Fruit fly (Drosophila melanogaster) whole organism, wandering third instar larva: Measurements from ENCODE around the gene CG4278.

Experiments
- Abd-B ChIP-seq: fragments of >200 bp; optimal IDR thresholded peaks from 2 replicates; lab custom pipeline; 2017; ENCODE audit warnings: missing biosample characterization, missing genetic modification characterization
- CG32264 ChIP-seq: fragments of 200-800 bp; sonication (Bioruptor generic); optimal IDR thresholded peaks from 2 replicates; lab custom pipeline; 2016; ENCODE audit warnings: missing biosample characterization, missing genetic modification characterization
- CG9705 ChIP-seq: fragments of 200-800 bp; sonication (Bioruptor generic); optimal IDR thresholded peaks from 2 replicates; lab custom pipeline; 2018; ENCODE audit warnings: missing biosample characterization, mild to moderate bottlenecking, missing genetic modification characterization
- Dfd ChIP-seq: fragments of >200 bp; optimal IDR thresholded peaks from 2 replicates; lab custom pipeline; 2017; ENCODE audit warnings: missing biosample characterization, missing genetic modification characterization
- Dif ChIP-seq: fragments of 200-275, 200-300 bp; sonication (Bioruptor generic); optimal IDR thresholded peaks from 2 replicates; lab custom pipeline; 2018; ENCODE audit warnings: missing biosample characterization, missing genetic modification characterization; ENCODE audit not compliant: partially characterized antibody
- GATAd ChIP-seq: sonication (Bioruptor generic); optimal IDR thresholded peaks from 2 replicates; lab custom pipeline; 2016; ENCODE audit warnings: missing biosample characterization, missing genetic modification characterization
- HLH106 ChIP-seq: fragments of 200-800 bp; optimal IDR thresholded peaks from 3 replicates; lab custom pipeline; 2019; ENCODE audit warnings: missing biosample characterization, mild to moderate bottlenecking, missing genetic modification characterization, moderate library complexity
- Hnf4 ChIP-seq: fragments of 200-800 bp; sonication (Bioruptor generic); optimal IDR thresholded peaks from 2 replicates; lab custom pipeline; 2016; ENCODE audit warnings: missing biosample characterization, mild to moderate bottlenecking, missing genetic modification characterization
- Hr78 ChIP-seq: fragments of >200 bp; optimal IDR thresholded peaks from 2 replicates; lab custom pipeline; 2017; ENCODE audit warnings: missing biosample characterization, missing genetic modification characterization
- Hr83 ChIP-seq: fragments of 200-300 bp; sonication (Bioruptor generic); optimal IDR thresholded peaks from 2 replicates; lab custom pipeline; 2016; ENCODE audit warnings: missing biosample characterization, mild to moderate bottlenecking, missing genetic modification characterization, moderate library complexity; ENCODE audit not compliant: poor library complexity, severe bottlenecking
- Jra ChIP-seq: sonication (Bioruptor generic); optimal IDR thresholded peaks from 2 replicates; lab custom pipeline; 2016; ENCODE audit warnings: missing biosample characterization, missing genetic modification characterization
- N ChIP-seq: fragments of >200 bp; optimal IDR thresholded peaks from 2 replicates; lab custom pipeline; 2018; ENCODE audit warnings: missing biosample characterization, missing external identifiers, missing genetic modification characterization
- OdsH ChIP-seq: fragments of 200-800 bp; sonication (Bioruptor generic); optimal IDR thresholded peaks from 2 replicates; lab custom pipeline; 2016; ENCODE audit warnings: missing biosample characterization, mild to moderate bottlenecking, missing genetic modification characterization
- Rel ChIP-seq, 2 experiments: fragments of 200-800 bp; sonication (Bioruptor generic) in 1 of 2; optimal IDR thresholded peaks; 2 replicates in 1 of 2; 3 replicates in 1 of 2; lab custom pipeline; 2016 to 2019; ENCODE audit warnings: mild to moderate bottlenecking in 2 of 2, missing biosample characterization in 2 of 2, missing genetic modification characterization in 2 of 2, moderate library complexity in 1 of 2
- Sp1 ChIP-seq: fragments of 200-800 bp; sonication (Bioruptor generic); optimal IDR thresholded peaks from 3 replicates; lab custom pipeline; 2019; ENCODE audit warnings: missing biosample characterization, mild to moderate bottlenecking, missing genetic modification characterization, moderate library complexity
- Vsx2 ChIP-seq: fragments of 200-300, 225-300 bp; sonication (Bioruptor generic); optimal IDR thresholded peaks from 2 replicates; lab custom pipeline; 2018; ENCODE audit warnings: missing biosample characterization, missing genetic modification characterization; ENCODE audit not compliant: partially characterized antibody
- br ChIP-seq: fragments of 200-800 bp; sonication (Bioruptor generic); optimal IDR thresholded peaks from 2 replicates; lab custom pipeline; 2016; ENCODE audit warnings: missing biosample characterization, missing genetic modification characterization
- brk ChIP-seq: fragments of 200-800 bp; sonication (Bioruptor generic); optimal IDR thresholded peaks from 2 replicates; lab custom pipeline; 2016; ENCODE audit warnings: missing biosample characterization, mild to moderate bottlenecking, missing genetic modification characterization
- dl ChIP-seq, 2 experiments: fragments of 175-275, 200-275 bp in 1 of 2; fragments of 200-275 bp in 1 of 2; sonication (Bioruptor generic); optimal IDR thresholded peaks; lab custom pipeline; 2018; ENCODE audit warnings: mild to moderate bottlenecking in 2 of 2, missing biosample characterization in 2 of 2, missing genetic modification characterization in 2 of 2, moderate library complexity in 2 of 2; ENCODE audit not compliant: partially characterized antibody in 2 of 2, insufficient read depth in 1 of 2
- dmrt93B ChIP-seq: fragments of 200-800 bp; sonication (Bioruptor generic); optimal IDR thresholded peaks from 2 replicates; lab custom pipeline; 2018; ENCODE audit warnings: missing biosample characterization, mild to moderate bottlenecking, missing genetic modification characterization
- dsf ChIP-seq: sonication (Bioruptor generic); optimal IDR thresholded peaks from 2 replicates; lab custom pipeline; 2016; ENCODE audit warnings: missing biosample characterization, missing genetic modification characterization, borderline replicate concordance
- ey ChIP-seq: fragments of 200-800 bp; sonication (Bioruptor generic); optimal IDR thresholded peaks from 2 replicates; lab custom pipeline; 2016; ENCODE audit warnings: missing biosample characterization, missing genetic modification characterization
- foxo ChIP-seq, 2 experiments: fragments of 200-800 bp; sonication (Bioruptor generic); optimal IDR thresholded peaks; 2 replicates in 1 of 2; 3 replicates in 1 of 2; lab custom pipeline; 2016 to 2017; ENCODE audit warnings: missing biosample characterization in 2 of 2, missing genetic modification characterization in 2 of 2
- fru ChIP-seq: fragments of 200-800 bp; sonication (Bioruptor generic); optimal IDR thresholded peaks from 3 replicates; lab custom pipeline; 2016; ENCODE audit warnings: missing biosample characterization, mild to moderate bottlenecking, missing genetic modification characterization
- h ChIP-seq: fragments of 200-800 bp; sonication (Bioruptor generic); optimal IDR thresholded peaks from 3 replicates; lab custom pipeline; 2016; ENCODE audit warnings: missing biosample characterization, mild to moderate bottlenecking, missing genetic modification characterization
- jim ChIP-seq: fragments of 175-275, 200-325 bp; sonication (Bioruptor generic); optimal IDR thresholded peaks from 2 replicates; lab custom pipeline; 2016; ENCODE audit warnings: missing biosample characterization, mild to moderate bottlenecking, missing genetic modification characterization
- lola ChIP-seq: fragments of >200 bp; optimal IDR thresholded peaks from 2 replicates; lab custom pipeline; 2017; ENCODE audit warnings: missing biosample characterization, missing genetic modification characterization
- pan ChIP-seq: fragments of >200 bp; optimal IDR thresholded peaks from 2 replicates; lab custom pipeline; 2017
- psq ChIP-seq: fragments of 200-800 bp; sonication (Bioruptor generic); optimal IDR thresholded peaks from 3 replicates; lab custom pipeline; 2017; ENCODE audit warnings: missing biosample characterization, mild to moderate bottlenecking, missing genetic modification characterization, moderate library complexity
- rgr ChIP-seq: fragments of 200-800 bp; sonication (Bioruptor generic); optimal IDR thresholded peaks from 3 replicates; lab custom pipeline; 2016; ENCODE audit warnings: missing biosample characterization, mild to moderate bottlenecking, missing genetic modification characterization
- sage ChIP-seq: fragments of 200-800 bp; sonication (Bioruptor generic); optimal IDR thresholded peaks from 2 replicates; lab custom pipeline; 2016; ENCODE audit warnings: missing biosample characterization, mild to moderate bottlenecking, missing genetic modification characterization
- sv ChIP-seq: fragments of 200-800 bp; sonication (Bioruptor generic); optimal IDR thresholded peaks from 3 replicates; lab custom pipeline; 2016; ENCODE audit warnings: missing biosample characterization, missing genetic modification characterization
- tai ChIP-seq: sonication (Bioruptor generic); optimal IDR thresholded peaks from 2 replicates; lab custom pipeline; 2016; ENCODE audit warnings: missing biosample characterization, missing genetic modification characterization
- usp ChIP-seq: fragments of >200 bp; optimal IDR thresholded peaks from 2 replicates; lab custom pipeline; 2017; ENCODE audit warnings: missing biosample characterization, missing genetic modification characterization
- woc ChIP-seq: sonication (Bioruptor generic); optimal IDR thresholded peaks from 2 replicates; lab custom pipeline; 2016; ENCODE audit warnings: missing biosample characterization, mild to moderate bottlenecking, missing genetic modification characterization

CG4278 gene

dm6 chr2L:16288393-16288731 is 38.5 kb upstream of the CG4278 start:
- no peak for TF ChIP-seq rgr (GFP tag; lab: Kevin White, UChicago)

- TF ChIP-seq Abd-B (GFP tag; lab: Kevin White, UChicago) (no peak), dsf (no peak), N (GFP tag; lab: Kevin White, UChicago) (no peak), ey (no peak), GATAd (no peak), dmrt93B (GFP tag; lab: Kevin White, UChicago) (no peak), CG32264 (GFP tag; lab: Kevin White, UChicago) (no peak), Hr83 (GFP tag; lab: Kevin White, UChicago) (no peak), Dfd (GFP tag; lab: Kevin White, UChicago) (no peak), foxo (GFP tag; optimal IDR thresholded peaks at IDR 0.05; lab: Kevin White, UChicago) (no peak), pan (no peak), jim (no peak), HLH106 (no peak), sage (GFP tag; lab: Kevin White, UChicago) (no peak), lola (GFP tag; lab: Kevin White, UChicago) (no peak), Sp1 (no peak), usp (GFP tag; lab: Kevin White, UChicago) (no peak), Vsx2 (GFP tag; lab: Kevin White, UChicago) (no peak), woc (GFP tag; lab: Kevin White, UChicago) (no peak), Jra (no peak)
- TF ChIP-seq, all 38 proteins: peak for 0
Measured at dm6 chr2L:16290984-16291383, 35.9 kb upstream of the CG4278 start, which contains the start of gene CG17329. Gene CG17329, plus strand, starts transcription at chr2L:16291284.

- no peak for TF ChIP-seq ey
- TF ChIP-seq Hr78 (GFP tag; lab: Kevin White, UChicago) = no peak
- TF ChIP-seq foxo (GFP tag; optimal IDR thresholded peaks at IDR 0.05; lab: Kevin White, UChicago) = no peak
- TF ChIP-seq Vsx2 (GFP tag; lab: Kevin White, UChicago) = no peak
- no peak for TF ChIP-seq usp (GFP tag; lab: Kevin White, UChicago)
- TF ChIP-seq fru (GFP tag; lab: Kevin White, UChicago) = no peak
- no peak for TF ChIP-seq Sp1
- no peak for TF ChIP-seq br (GFP tag; lab: Kevin White, UChicago)
- TF ChIP-seq lola (GFP tag; lab: Kevin White, UChicago) = no peak
- TF ChIP-seq GATAd = no peak
Measured at dm6 chr2L:16292975-16293501, 33.8 kb upstream of the CG4278 start, which contains the start of gene CG13258. Gene CG13258, minus strand, starts transcription at chr2L:16293025.

dm6 chr2L:16293703-16294233 is 33.1 kb upstream of the CG4278 start, which contains the start of gene Cyp303a1:
Gene Cyp303a1, plus strand, starts transcription at chr2L:16294183.
- TF ChIP-seq Hr83 (GFP tag; lab: Kevin White, UChicago) (no peak), Abd-B (GFP tag; lab: Kevin White, UChicago) (no peak)

- TF ChIP-seq dsf (peak; percentile 31), Hnf4 (GFP tag; lab: Kevin White, UChicago) (peak; percentile 67), psq (GFP tag; lab: Kevin White, UChicago) (peak; percentile 59), fru (GFP tag; lab: Kevin White, UChicago) (no peak), Abd-B (GFP tag; lab: Kevin White, UChicago) (no peak), brk (GFP tag; lab: Kevin White, UChicago) (no peak), CG9705 (peak; percentile 69), tai (no peak), foxo (GFP tag; optimal IDR thresholded peaks at IDR 0.05; lab: Kevin White, UChicago) (peak in 1 of 2 experiments; percentile 81), rgr (GFP tag; lab: Kevin White, UChicago) (peak; percentile 74), ey (peak; percentile 66), woc (GFP tag; lab: Kevin White, UChicago) (peak; percentile 83), Rel (GFP tag; optimal IDR thresholded peaks at IDR 0.05; lab: Kevin White, UChicago) (no peak), Rel (tag; optimal IDR thresholded peaks at IDR 0.05; lab: Kevin White, UChicago) (peak; percentile 19), HLH106 (peak; percentile 81), Sp1 (peak; percentile 74), Dif (GFP tag; lab: Kevin White, UChicago) (peak; percentile 6), dl (GFP tag; optimal IDR thresholded peaks at IDR 0.05; lab: Kevin White, UChicago; ENCODE audit: insufficient read depth in 1 of 2, partially characterized antibody in 2 of 2) (no peak), GATAd (no peak), Jra (peak; percentile 20), sv (GFP tag; lab: Kevin White, UChicago) (peak; percentile 66), usp (GFP tag; lab: Kevin White, UChicago) (no peak), h (GFP tag; lab: Kevin White, UChicago) (no peak), OdsH (GFP tag; lab: Kevin White, UChicago) (peak; percentile 66)
Measured at dm6 chr2L:16299466-16300311, 27.2 kb upstream of the CG4278 start, which contains the start of the genes heix and CG17328. Gene heix, minus strand, starts transcription at chr2L:16299858. Gene CG17328, plus strand, starts transcription at chr2L:16299943.
